Worm (Caenorhabditis elegans) whole organism, L2 larva: Measurements from ENCODE around the gene M01H9.5.

Experiments used
- aly-2 ChIP-seq: fragments of 150-350 bp; optimal IDR thresholded peaks from 2 replicates; lab custom pipeline; 2014; ENCODE audit warnings: missing biosample characterization, missing genetic modification characterization
- lsy-2 ChIP-seq, 2 experiments: fragments of 150-350 bp in 1 of 2; sonication (generic microtip) in 1 of 2; optimal IDR thresholded peaks; 2 replicates each; lab custom pipeline; 2014 to 2017; ENCODE audit warnings: missing biosample characterization in 2 of 2, missing genetic modification characterization in 2 of 2
- mab-5 ChIP-seq: fragments of 150-350 bp; optimal IDR thresholded peaks from 2 replicates; lab custom pipeline; 2014; ENCODE audit warnings: missing biosample characterization, missing genetic modification characterization
- mbf-1 ChIP-seq: sonication (generic microtip); optimal IDR thresholded peaks from 2 replicates; lab custom pipeline; 2017; ENCODE audit warnings: missing biosample characterization, missing genetic modification characterization
- mdl-1 ChIP-seq, 2 experiments: fragments of 150-350 bp in 1 of 2; sonication (generic microtip) in 1 of 2; optimal IDR thresholded peaks; 2 replicates each; lab custom pipeline; 2017; ENCODE audit warnings: missing biosample characterization in 2 of 2, missing genetic modification characterization in 2 of 2
- nhr-25 ChIP-seq: fragments of 150-350 bp; sonication (generic microtip); optimal IDR thresholded peaks from 3 replicates; lab custom pipeline; 2014; ENCODE audit warnings: missing biosample characterization, missing genetic modification characterization
- nhr-77 ChIP-seq: fragments of 150-350 bp; optimal IDR thresholded peaks from 2 replicates; lab custom pipeline; 2014; ENCODE audit warnings: missing biosample characterization, missing genetic modification characterization
- unc-39 ChIP-seq: fragments of 150-350 bp; optimal IDR thresholded peaks from 2 replicates; lab custom pipeline; 2014; ENCODE audit warnings: missing biosample characterization, missing genetic modification characterization

- TF ChIP-seq aly-2 (tag; lab: Kevin White, UChicago), result no peak
- TF ChIP-seq mdl-1 (tag; optimal IDR thresholded peaks at IDR 0.05; lab: Kevin White, UChicago), result no peak
- TF ChIP-seq unc-39 (tag; lab: Kevin White, UChicago), result no peak
- TF ChIP-seq nhr-77 (tag; lab: Kevin White, UChicago), result no peak
- no peak for TF ChIP-seq nhr-25
- no peak for TF ChIP-seq mab-5 (tag; lab: Kevin White, UChicago)
- no peak for TF ChIP-seq lsy-2 (tag; optimal IDR thresholded peaks at IDR 0.05; lab: Kevin White, UChicago)
- TF ChIP-seq mbf-1 (tag; lab: Kevin White, UChicago), result no peak
These were observed 42.3 kb upstream of the M01H9.5 start for ce11 chrIV:4423026-4423425.
